Worm (Caenorhabditis elegans): ENCODE measurements around the gene Y57G11A.4.

The Y57G11A.4 gene

DNA sequence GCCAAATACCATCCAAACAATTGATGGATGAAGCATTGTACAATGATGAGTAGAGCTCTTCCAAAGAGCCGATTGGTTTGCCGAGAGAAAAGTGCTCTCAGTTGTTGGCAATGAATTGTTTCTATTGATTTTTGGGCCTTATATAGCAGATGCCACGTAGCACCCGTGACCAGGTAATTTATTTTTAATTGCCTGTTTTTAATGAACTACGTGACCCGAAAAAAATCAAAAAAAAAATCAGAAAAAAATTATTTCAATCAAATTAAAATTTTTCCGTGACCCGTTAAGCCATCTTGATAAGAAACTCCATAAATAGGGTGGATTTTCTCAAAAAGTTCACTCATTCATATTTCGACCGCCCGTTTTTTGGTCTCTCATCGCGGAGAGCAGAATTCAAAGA lies 37.3 kb downstream of the Y57G11A.4 start, which contains the start of the genes Y57G11A.2 and T27E7.1:
Y57G11A.2 (minus strand) TSS at position 101 of the 400 bp plus-strand sequence.
T27E7.1 (plus strand) TSS at position 337 of the 400 bp plus-strand sequence.
- no peak for TF ChIP-seq T22C8.4 (GFP tag; IDR thresholded peaks at IDR 0.05)
- no peak for TF ChIP-seq med-1 (GFP tag; optimal IDR thresholded peaks at IDR 0.05; ENCODE audit: insufficient read depth)
- TF ChIP-seq cog-1 (tag; optimal IDR thresholded peaks at IDR 0.05), result no peak

DNA sequence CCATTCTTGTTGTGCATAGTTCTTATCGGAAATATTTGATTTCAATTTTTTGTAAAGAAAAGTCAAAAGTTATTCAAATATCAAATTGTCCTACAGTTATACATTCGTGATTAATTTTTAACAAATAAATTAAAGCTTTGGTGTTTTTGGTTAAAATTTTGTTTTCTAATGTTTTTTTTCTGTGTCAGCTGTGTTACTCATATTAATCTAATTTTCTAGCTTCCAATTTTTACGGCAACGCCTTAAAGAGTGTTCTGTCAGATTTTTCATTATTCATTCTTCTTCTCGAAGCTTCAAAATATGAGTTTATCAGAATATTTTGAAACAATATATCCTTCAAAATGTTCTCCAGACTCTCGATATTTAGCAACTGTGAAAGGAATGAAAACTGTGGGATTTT lies 41.5 kb downstream of the Y57G11A.4 start, which contains the start of gene srh-63:
srh-63 (plus strand) TSS at position 301 of the 400 bp plus-strand sequence.
- TF ChIP-seq cog-1 (tag; optimal IDR thresholded peaks at IDR 0.05) (no peak), med-1 (GFP tag; optimal IDR thresholded peaks at IDR 0.05; ENCODE audit: insufficient read depth) (no peak), ref-1 (GFP tag; conservative IDR thresholded peaks at IDR 0.05) (no peak), tab-1 (GFP tag; IDR thresholded peaks at IDR 0.05) (no peak), ztf-23 (GFP tag; IDR thresholded peaks at IDR 0.05) (no peak), ztf-29 (GFP tag; IDR thresholded peaks at IDR 0.05) (no peak), T22C8.4 (GFP tag; IDR thresholded peaks at IDR 0.05) (no peak), klf-2 (GFP tag; conservative IDR thresholded peaks at IDR 0.05) (no peak), flt-1 (GFP tag; IDR thresholded peaks at IDR 0.05) (no peak)

DNA sequence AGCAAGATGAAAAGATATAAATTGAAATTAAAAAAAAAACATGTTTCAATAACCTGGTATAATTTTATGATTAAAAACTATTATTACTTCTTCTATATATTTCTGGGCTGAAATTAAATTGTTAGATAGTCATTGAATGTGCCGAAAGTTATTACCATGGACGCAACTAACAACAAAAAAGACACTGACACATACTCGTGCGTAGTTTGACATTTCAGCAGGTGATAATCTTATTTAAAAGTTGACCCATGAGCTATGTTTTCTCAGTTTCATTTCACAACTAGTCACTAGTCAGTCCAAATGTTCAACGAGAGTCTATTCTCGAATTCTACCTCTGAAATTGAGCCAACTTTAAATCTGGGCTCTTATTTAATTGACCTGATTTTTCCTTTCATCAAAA lies 46.6 kb downstream of the Y57G11A.4 start, which contains the start of gene T27E7.3:
T27E7.3 (plus strand) TSS at position 301 of the 400 bp plus-strand sequence.
- no peak for TF ChIP-seq ztf-29 (GFP tag; IDR thresholded peaks at IDR 0.05)

DNA sequence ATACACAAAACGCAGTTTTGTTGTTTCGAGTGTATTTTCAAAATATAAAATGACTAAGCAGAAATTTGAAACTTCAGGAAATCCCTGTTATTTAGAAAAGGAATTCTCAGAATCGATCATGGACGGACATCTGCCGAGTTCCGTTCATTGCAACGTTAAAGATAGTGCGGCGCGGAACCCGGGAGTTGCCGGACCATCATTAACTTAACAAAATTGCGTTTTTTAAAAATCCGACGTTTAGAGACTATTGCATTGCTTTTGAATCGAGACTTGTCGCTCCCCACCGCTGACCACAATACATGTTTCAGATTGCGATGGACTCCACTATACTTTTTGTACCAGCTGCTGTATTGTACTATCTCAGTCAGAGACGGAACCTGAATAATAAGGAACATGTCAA lies 47.9 kb downstream of the Y57G11A.4 start:
- TF ChIP-seq T22C8.4 (GFP tag; IDR thresholded peaks at IDR 0.05), result no peak
- TF ChIP-seq ztf-29 (GFP tag; IDR thresholded peaks at IDR 0.05), result no peak
- no peak for TF ChIP-seq med-1 (GFP tag; optimal IDR thresholded peaks at IDR 0.05; ENCODE audit: insufficient read depth)
- no peak for TF ChIP-seq tab-1 (GFP tag; IDR thresholded peaks at IDR 0.05)
- TF ChIP-seq cog-1 (tag; optimal IDR thresholded peaks at IDR 0.05), result no peak
- TF ChIP-seq flt-1 (GFP tag; IDR thresholded peaks at IDR 0.05), result no peak
- TF ChIP-seq ref-1 (GFP tag; conservative IDR thresholded peaks at IDR 0.05), result no peak
- no peak for TF ChIP-seq klf-2 (GFP tag; conservative IDR thresholded peaks at IDR 0.05)
- TF ChIP-seq ztf-23 (GFP tag; IDR thresholded peaks at IDR 0.05), result no peak

DNA sequence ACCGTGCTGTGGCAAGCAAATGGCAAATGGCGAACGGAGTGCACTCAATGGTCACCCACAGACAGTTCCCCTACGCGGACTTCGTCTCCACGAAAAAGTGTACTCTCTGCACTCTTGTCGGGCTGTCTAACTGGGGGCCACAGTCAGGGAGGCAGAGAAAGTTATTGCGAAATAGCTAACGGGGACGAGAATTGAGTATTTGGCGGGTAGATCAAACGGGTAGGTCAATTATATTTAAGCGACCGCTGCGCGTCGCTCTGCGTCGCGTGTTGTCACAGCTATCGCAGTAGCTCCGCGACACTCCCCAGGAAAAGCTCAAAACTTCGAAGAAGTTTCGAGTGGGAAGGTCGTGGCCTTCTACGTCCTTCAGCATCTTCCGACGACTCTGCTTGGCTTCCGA lies 50.3 kb downstream of the Y57G11A.4 start:
- TF ChIP-seq cog-1 (tag; optimal IDR thresholded peaks at IDR 0.05) (no peak), ztf-23 (GFP tag; IDR thresholded peaks at IDR 0.05) (no peak), T22C8.4 (GFP tag; IDR thresholded peaks at IDR 0.05) (no peak), ref-1 (GFP tag; conservative IDR thresholded peaks at IDR 0.05) (no peak), med-1 (GFP tag; optimal IDR thresholded peaks at IDR 0.05; ENCODE audit: insufficient read depth) (no peak), ztf-29 (GFP tag; IDR thresholded peaks at IDR 0.05) (no peak), klf-2 (GFP tag; conservative IDR thresholded peaks at IDR 0.05) (no peak), flt-1 (GFP tag; IDR thresholded peaks at IDR 0.05) (no peak), tab-1 (GFP tag; IDR thresholded peaks at IDR 0.05) (no peak)

DNA sequence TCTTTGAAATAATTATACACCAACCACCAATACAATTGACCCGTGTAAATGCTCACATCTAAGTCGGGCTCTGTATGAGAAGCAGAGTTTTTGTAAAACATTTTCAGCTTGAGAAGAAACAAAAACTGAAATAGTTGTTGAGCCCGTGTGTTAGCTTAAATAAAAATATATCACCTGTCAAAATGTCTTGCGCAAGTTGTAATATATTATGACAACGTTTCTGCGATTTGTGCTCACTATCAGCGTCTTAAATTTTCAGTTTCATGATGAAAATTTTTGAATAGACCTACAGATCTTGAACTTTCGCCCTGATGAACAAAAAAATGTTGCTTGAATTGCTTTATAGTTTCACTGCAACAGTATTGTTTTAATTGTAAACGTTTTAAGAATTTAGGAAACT lies 52.9 kb downstream of the Y57G11A.4 start, which contains the start of gene T27E7.4:
T27E7.4 (minus strand) TSS at position 101 of the 400 bp plus-strand sequence.
- TF ChIP-seq ztf-29 (GFP tag; IDR thresholded peaks at IDR 0.05), result no peak
- TF ChIP-seq tab-1 (GFP tag; IDR thresholded peaks at IDR 0.05), result no peak
- no peak for TF ChIP-seq cog-1 (tag; optimal IDR thresholded peaks at IDR 0.05)
- TF ChIP-seq ztf-23 (GFP tag; IDR thresholded peaks at IDR 0.05), result no peak
- no peak for TF ChIP-seq klf-2 (GFP tag; conservative IDR thresholded peaks at IDR 0.05)
- TF ChIP-seq flt-1 (GFP tag; IDR thresholded peaks at IDR 0.05), result no peak

Data from whole organism, midembryonic.